Worm (Caenorhabditis elegans) whole organism, early embryonic: ENCODE data around the gene pgp-13.

Experiments used
- F13C5.2 ChIP-seq: sonication (generic microtip); optimal IDR thresholded peaks from 2 replicates; lab custom pipeline; 2017; ENCODE audit warnings: mild to moderate bottlenecking, missing genetic modification characterization, inconsistent platforms, missing compliant biosample characterization
- ama-1 ChIP-seq: fragments of 150-350 bp; optimal IDR thresholded peaks from 2 replicates; lab custom pipeline; 2014
- ceh-13 ChIP-seq: fragments of 200-800 bp; sonication (Bioruptor generic); optimal IDR thresholded peaks from 2 replicates; lab custom pipeline; 2018; ENCODE audit warnings: mild to moderate bottlenecking, missing genetic modification characterization, missing compliant biosample characterization
- ceh-36 ChIP-seq: sonication (generic microtip); optimal IDR thresholded peaks from 2 replicates; lab custom pipeline; 2016; ENCODE audit warnings: missing genetic modification characterization, inconsistent platforms, missing compliant biosample characterization
- ets-7 ChIP-seq: sonication (generic microtip); optimal IDR thresholded peaks from 2 replicates; lab custom pipeline; 2016; ENCODE audit warnings: missing genotype, missing genetic modification characterization, missing compliant biosample characterization
- flt-1 ChIP-seq: fragments of 200-800 bp; sonication (Bioruptor generic); IDR thresholded peaks from 2 replicates; pipeline ENCODE4 v1.3.6; 2022; ENCODE audit warnings: missing genetic modification characterization, missing compliant biosample characterization
- hmbx-1 ChIP-seq: sonication (generic microtip); optimal IDR thresholded peaks from 2 replicates; lab custom pipeline; 2016; ENCODE audit warnings: mild to moderate bottlenecking, missing genetic modification characterization, missing compliant biosample characterization
- hnd-1 ChIP-seq: sonication (generic microtip); optimal IDR thresholded peaks from 2 replicates; lab custom pipeline; 2016; ENCODE audit warnings: missing genetic modification characterization, missing compliant biosample characterization
- pes-1 ChIP-seq: fragments of 200-800 bp; sonication (Bioruptor generic); IDR thresholded peaks from 2 replicates; pipeline ENCODE4 v1.3.6; 2022; ENCODE audit warnings: missing genetic modification reagents, missing genetic modification characterization, missing compliant biosample characterization
- scrt-1 ChIP-seq: fragments of 200-800 bp; sonication (Bioruptor generic); IDR thresholded peaks from 2 replicates; pipeline ENCODE4 v1.3.6; 2022; ENCODE audit warnings: missing genetic modification characterization, missing compliant biosample characterization
- tbx-37 ChIP-seq: fragments of 200-800 bp; sonication (Bioruptor generic); conservative IDR thresholded peaks from 2 replicates; pipeline ENCODE4 v1.3.6; 2022; ENCODE audit warnings: missing genetic modification reagents, missing genetic modification characterization, missing compliant biosample characterization
- tra-4 ChIP-seq: sonication (generic microtip); optimal IDR thresholded peaks from 2 replicates; lab custom pipeline; 2017; ENCODE audit warnings: missing genetic modification characterization, missing compliant biosample characterization

ce11 chrX:12769697-12770096, 31.1 kb downstream of the pgp-13 start, which contains the start of gene ilc-17.1:
- TF ChIP-seq ama-1 (lab: Kevin White, UChicago) (no peak), tra-4 (tag; lab: Kevin White, UChicago) (no peak), scrt-1 (GFP tag; lab: Robert Waterston, UW) (no peak), flt-1 (GFP tag; lab: Robert Waterston, UW) (no peak), F13C5.2 (tag; lab: Kevin White, UChicago) (no peak), ceh-36 (tag; lab: Kevin White, UChicago) (no peak), ceh-13 (GFP tag; lab: Kevin White, UChicago) (no peak), hnd-1 (no peak), ets-7 (tag; lab: Kevin White, UChicago) (no peak), hmbx-1 (tag; lab: Kevin White, UChicago) (no peak), pes-1 (no peak), tbx-37 (GFP tag; lab: Robert Waterston, UW) (no peak)
